Fruit fly (Drosophila melanogaster): ENCODE results near the gene croc.

DNA sequence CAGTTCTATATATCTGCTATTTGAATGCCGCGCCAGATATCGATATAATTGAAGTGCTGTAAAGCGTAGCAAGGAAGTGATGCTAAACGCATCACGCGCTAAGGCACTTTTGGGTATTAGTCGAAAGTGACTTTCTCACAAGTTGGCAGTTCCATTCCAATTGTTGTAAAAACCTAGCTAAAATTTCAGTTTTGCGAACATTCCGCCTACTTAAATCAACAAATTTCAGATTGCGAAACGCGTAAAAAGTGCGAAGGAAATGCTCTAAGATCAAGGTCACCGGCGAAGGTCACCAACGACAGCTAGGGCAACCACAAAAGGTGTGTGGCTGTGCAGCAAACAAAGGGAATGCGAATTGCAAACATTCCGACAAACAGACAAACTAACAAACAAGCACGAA lies 30.6 kb downstream of the croc start, which contains the start of gene Syx7:
- no peak for TF ChIP-seq psq (optimal IDR thresholded peaks at IDR 0.05)
- no peak for TF ChIP-seq ttk (optimal IDR thresholded peaks at IDR 0.05)
- no peak for TF ChIP-seq insv (optimal IDR thresholded peaks at IDR 0.05)
- no peak for TF ChIP-seq Sin3A (optimal IDR thresholded peaks at IDR 0.05)
